Worm (Caenorhabditis elegans) whole organism, young adult: ENCODE data around the gene che-2.

Experiments
- B0336.3 ChIP-seq: fragments of 200-800 bp; sonication (Bioruptor generic); IDR thresholded peaks from 2 replicates; pipeline ENCODE4 v1.3.6; 2022; ENCODE audit warnings: missing genetic modification characterization, missing compliant biosample characterization
- C17E4.6 ChIP-seq: fragments of 200-800 bp; sonication (Bioruptor generic); IDR thresholded peaks from 2 replicates; pipeline ENCODE4 v1.3.6; 2022; ENCODE audit warnings: missing genetic modification reagents, missing genetic modification characterization, missing compliant biosample characterization
- F10E7.11 ChIP-seq: sonication (generic microtip); optimal IDR thresholded peaks from 2 replicates; lab custom pipeline; 2017; ENCODE audit warnings: mild to moderate bottlenecking, missing genetic modification characterization, moderate library complexity, missing compliant biosample characterization
- F33H1.4 ChIP-seq: fragments of 200-800 bp; sonication (Bioruptor generic); IDR thresholded peaks from 2 replicates; pipeline ENCODE4 v1.3.6; 2022; ENCODE audit warnings: missing genetic modification reagents, missing genetic modification characterization, missing compliant biosample characterization
- F49E8.2 ChIP-seq: sonication (generic microtip); optimal IDR thresholded peaks from 3 replicates; lab custom pipeline; 2017; ENCODE audit warnings: missing genetic modification characterization, mild to moderate bottlenecking, missing compliant biosample characterization, antibody characterized with exemption, moderate library complexity; ENCODE audit not compliant: insufficient read depth
- F57A8.1 ChIP-seq: fragments of 200-800 bp; sonication (Bioruptor generic); optimal IDR thresholded peaks from 2 replicates; lab custom pipeline; 2018; ENCODE audit warnings: mild to moderate bottlenecking, missing genetic modification characterization, moderate library complexity, missing compliant biosample characterization
- F57C9.4 ChIP-seq: sonication (generic microtip); optimal IDR thresholded peaks from 2 replicates; lab custom pipeline; 2017; ENCODE audit warnings: mild to moderate bottlenecking, missing genetic modification characterization, missing compliant biosample characterization
- K11D2.4 ChIP-seq: fragments of 200-800 bp; sonication (Bioruptor generic); IDR thresholded peaks from 2 replicates; pipeline ENCODE4 v1.3.6; 2022; ENCODE audit warnings: missing genetic modification reagents, missing genetic modification characterization, missing compliant biosample characterization
- K12H6.12 ChIP-seq: fragments of 200-800 bp; sonication (Bioruptor generic); optimal IDR thresholded peaks from 2 replicates; lab custom pipeline; 2018; ENCODE audit warnings: mild to moderate bottlenecking, missing genetic modification characterization, missing compliant biosample characterization
- Y53F4B.3 ChIP-seq: fragments of 200-800 bp; sonication (Bioruptor generic); IDR thresholded peaks from 2 replicates; pipeline ENCODE4 v1.3.6; 2022; ENCODE audit warnings: missing genetic modification reagents, missing genetic modification characterization, missing compliant biosample characterization
- Y53G8AR.9 ChIP-seq: fragments of 200-800 bp; sonication (Bioruptor generic); conservative IDR thresholded peaks from 2 replicates; pipeline ENCODE4 v1.3.6; 2022; ENCODE audit warnings: missing genetic modification reagents, missing genetic modification characterization, missing compliant biosample characterization
- Y79H2A.3 ChIP-seq: fragments of 200-800 bp; sonication (Bioruptor generic); conservative IDR thresholded peaks from 2 replicates; pipeline ENCODE4 v1.3.6; 2022; ENCODE audit warnings: missing genetic modification reagents, missing genetic modification characterization, missing compliant biosample characterization
- akir-1 ChIP-seq: fragments of 200-800 bp; sonication (Bioruptor generic); optimal IDR thresholded peaks from 2 replicates; lab custom pipeline; 2018; ENCODE audit warnings: mild to moderate bottlenecking, missing genetic modification characterization, moderate library complexity, missing compliant biosample characterization
- athp-1 ChIP-seq: sonication (generic microtip); optimal IDR thresholded peaks from 2 replicates; lab custom pipeline; 2017; ENCODE audit warnings: mild to moderate bottlenecking, missing genetic modification characterization, missing compliant biosample characterization
- attf-3 ChIP-seq: fragments of 200-800 bp; sonication (Bioruptor generic); conservative IDR thresholded peaks from 2 replicates; pipeline ENCODE4 v1.3.6; 2022; ENCODE audit warnings: missing genetic modification reagents, missing genetic modification characterization, missing compliant biosample characterization
- bed-2 ChIP-seq: fragments of 200-800 bp; sonication (Bioruptor generic); IDR thresholded peaks from 2 replicates; pipeline ENCODE4 v1.3.6; 2022; ENCODE audit warnings: missing genetic modification reagents, missing genetic modification characterization, missing compliant biosample characterization
- ceh-58 ChIP-seq: fragments of 200-800 bp; sonication (Bioruptor generic); IDR thresholded peaks from 2 replicates; pipeline ENCODE4 v1.3.6; 2022; ENCODE audit warnings: missing genetic modification characterization, missing compliant biosample characterization
- ceh-79 ChIP-seq: sonication (generic microtip); optimal IDR thresholded peaks from 2 replicates; lab custom pipeline; 2017; ENCODE audit warnings: mild to moderate bottlenecking, missing genetic modification characterization, missing compliant biosample characterization
- chd-7 ChIP-seq: sonication (generic microtip); optimal IDR thresholded peaks from 2 replicates; lab custom pipeline; 2016; ENCODE audit warnings: mild to moderate bottlenecking, missing genetic modification characterization, moderate library complexity, missing compliant biosample characterization
- dox-1 ChIP-seq: fragments of 200-800 bp; sonication (Bioruptor generic); IDR thresholded peaks from 2 replicates; pipeline ENCODE4 v1.3.6; 2022; ENCODE audit warnings: missing genetic modification reagents, missing genetic modification characterization, missing compliant biosample characterization
- efl-1 ChIP-seq: fragments of 150-350 bp; optimal IDR thresholded peaks from 2 replicates; lab custom pipeline; 2014; ENCODE audit warnings: missing biosample characterization, missing genetic modification reagents, missing genetic modification characterization
- egl-18 ChIP-seq: fragments of 200-800 bp; sonication (Bioruptor generic); IDR thresholded peaks from 2 replicates; pipeline ENCODE4 v1.3.6; 2022; ENCODE audit warnings: missing genetic modification reagents, missing genetic modification characterization, missing compliant biosample characterization
- gei-17 ChIP-seq: fragments of 200-800 bp; sonication (Bioruptor generic); optimal IDR thresholded peaks from 2 replicates; lab custom pipeline; 2018; ENCODE audit warnings: mild to moderate bottlenecking, missing genetic modification characterization, missing compliant biosample characterization
- hmg-1.2 ChIP-seq: fragments of 200-800 bp; sonication (Bioruptor generic); IDR thresholded peaks from 2 replicates; pipeline ENCODE4 v1.3.6; 2022; ENCODE audit warnings: missing genetic modification reagents, missing genetic modification characterization, missing compliant biosample characterization
- let-607 ChIP-seq, 2 experiments: fragments of 200-800 bp in 1 of 2; sonication (Bioruptor generic) in 1 of 2; sonication (generic microtip) in 1 of 2; optimal IDR thresholded peaks; 2 replicates each; lab custom pipeline; 2016 to 2018; ENCODE audit warnings: mild to moderate bottlenecking in 2 of 2, missing compliant biosample characterization in 2 of 2, missing genetic modification characterization in 2 of 2, moderate library complexity in 2 of 2, missing genotype in 1 of 2
- lin-40 ChIP-seq: sonication (generic microtip); optimal IDR thresholded peaks from 2 replicates; lab custom pipeline; 2016; ENCODE audit warnings: missing genetic modification characterization, mild to moderate bottlenecking, missing compliant biosample characterization, missing genotype, missing genetic modification reagents
- lir-1 ChIP-seq: fragments of 200-800 bp; sonication (Bioruptor generic); conservative IDR thresholded peaks from 2 replicates; pipeline ENCODE4 v1.3.6; 2022; ENCODE audit warnings: missing genetic modification reagents, missing genetic modification characterization, missing compliant biosample characterization
- madf-6 ChIP-seq: fragments of 200-800 bp; sonication (Bioruptor generic); IDR thresholded peaks from 2 replicates; pipeline ENCODE4 v1.3.6; 2022; ENCODE audit warnings: missing genetic modification reagents, missing genetic modification characterization, missing compliant biosample characterization
- mcd-1 ChIP-seq: fragments of 200-800 bp; sonication (Bioruptor generic); IDR thresholded peaks from 2 replicates; pipeline ENCODE4 v1.3.6; 2022; ENCODE audit warnings: missing genetic modification reagents, missing genetic modification characterization, missing compliant biosample characterization
- mel-28 ChIP-seq: sonication (generic microtip); optimal IDR thresholded peaks from 2 replicates; lab custom pipeline; 2016; ENCODE audit warnings: borderline replicate concordance, mild to moderate bottlenecking, missing genetic modification characterization, missing compliant biosample characterization
- mes-4 ChIP-seq: sonication (generic microtip); optimal IDR thresholded peaks from 2 replicates; lab custom pipeline; 2016; ENCODE audit warnings: missing genotype, missing genetic modification characterization, missing compliant biosample characterization
- mxl-1 ChIP-seq: sonication (generic microtip); optimal IDR thresholded peaks from 2 replicates; lab custom pipeline; 2016; ENCODE audit warnings: missing genetic modification characterization, missing compliant biosample characterization
- nfya-1 ChIP-seq: sonication (generic microtip); optimal IDR thresholded peaks from 2 replicates; lab custom pipeline; 2017; ENCODE audit warnings: antibody characterized with exemption, missing compliant biosample characterization, missing genetic modification characterization, borderline replicate concordance; ENCODE audit not compliant: insufficient read depth
- nfyb-1 ChIP-seq: fragments of 200-800 bp; sonication (Bioruptor generic); IDR thresholded peaks from 2 replicates; pipeline ENCODE4 v1.3.6; 2022; ENCODE audit warnings: missing genetic modification reagents, missing genetic modification characterization, missing compliant biosample characterization
- nhr-120 ChIP-seq: fragments of 200-800 bp; sonication (Bioruptor generic); IDR thresholded peaks from 2 replicates; pipeline ENCODE4 v1.3.6; 2022; ENCODE audit warnings: missing genetic modification characterization, missing compliant biosample characterization
- nhr-179 ChIP-seq: sonication (generic microtip); optimal IDR thresholded peaks from 2 replicates; lab custom pipeline; 2016; ENCODE audit warnings: mild to moderate bottlenecking, missing genetic modification characterization, missing compliant biosample characterization
- nhr-80 ChIP-seq: sonication (generic microtip); optimal IDR thresholded peaks from 2 replicates; lab custom pipeline; 2016; ENCODE audit warnings: missing genetic modification characterization, missing compliant biosample characterization
- nhr-90 ChIP-seq: sonication (generic microtip); optimal IDR thresholded peaks from 2 replicates; lab custom pipeline; 2016; ENCODE audit warnings: missing genotype, mild to moderate bottlenecking, missing genetic modification characterization, missing compliant biosample characterization
- repo-1 ChIP-seq: sonication (generic microtip); optimal IDR thresholded peaks from 2 replicates; lab custom pipeline; 2017; ENCODE audit warnings: mild to moderate bottlenecking, missing genetic modification characterization, missing compliant biosample characterization
- sdz-38 ChIP-seq: sonication (generic microtip); optimal IDR thresholded peaks from 2 replicates; lab custom pipeline; 2016; ENCODE audit warnings: missing genotype, missing genetic modification characterization, missing compliant biosample characterization
- sea-2 ChIP-seq: fragments of 200-800 bp; sonication (Bioruptor generic); IDR thresholded peaks from 2 replicates; pipeline ENCODE4 v1.3.6; 2022; ENCODE audit warnings: missing genetic modification characterization, missing compliant biosample characterization
- snpc-4 ChIP-seq, 5 experiments: fragments of 150-350 bp in 1 of 5; sonication (generic microtip) in 4 of 5; optimal IDR thresholded peaks; 2 replicates each; lab custom pipeline; 2014 to 2018; ENCODE audit warnings: missing genetic modification characterization in 5 of 5, missing biosample characterization in 3 of 5, antibody characterized with exemption in 2 of 5, mild to moderate bottlenecking in 2 of 5, missing compliant biosample characterization in 2 of 5, missing genotype in 2 of 5, moderate library complexity in 2 of 5, missing genetic modification reagents in 1 of 5
- tbx-9 ChIP-seq: sonication (generic microtip); optimal IDR thresholded peaks from 2 replicates; lab custom pipeline; 2016; ENCODE audit warnings: borderline replicate concordance, missing genetic modification characterization, inconsistent platforms, missing compliant biosample characterization
- tlf-1 ChIP-seq: fragments of 200-800 bp; sonication (Bioruptor generic); optimal IDR thresholded peaks from 2 replicates; lab custom pipeline; 2018; ENCODE audit warnings: mild to moderate bottlenecking, missing genetic modification characterization, missing compliant biosample characterization
- xnd-1 ChIP-seq: sonication (generic microtip); optimal IDR thresholded peaks from 2 replicates; lab custom pipeline; 2016; ENCODE audit warnings: missing genotype, missing genetic modification reagents, missing genetic modification characterization, missing compliant biosample characterization
- zim-3 ChIP-seq: sonication (generic microtip); optimal IDR thresholded peaks from 2 replicates; lab custom pipeline; 2017; ENCODE audit warnings: mild to moderate bottlenecking, missing genetic modification characterization, moderate library complexity, missing compliant biosample characterization
- ztf-22 ChIP-seq: fragments of 200-800 bp; sonication (Bioruptor generic); optimal IDR thresholded peaks from 2 replicates; lab custom pipeline; 2018; ENCODE audit warnings: mild to moderate bottlenecking, missing genetic modification characterization, moderate library complexity, missing compliant biosample characterization
- ztf-28 ChIP-seq: fragments of 200-800 bp; sonication (Bioruptor generic); IDR thresholded peaks from 2 replicates; pipeline ENCODE4 v1.3.6; 2022; ENCODE audit warnings: missing genetic modification reagents, missing genetic modification characterization, missing compliant biosample characterization
- ztf-3 ChIP-seq: fragments of 200-800 bp; sonication (Bioruptor generic); optimal IDR thresholded peaks from 2 replicates; lab custom pipeline; 2018; ENCODE audit warnings: mild to moderate bottlenecking, missing genetic modification characterization, missing compliant biosample characterization

The che-2 gene

ce11 chrX:440420-440819 lies 40.8 kb upstream of the che-2 start:
- TF ChIP-seq B0336.3 (GFP tag; lab: Robert Waterston, UW) = peak; percentile 60; the same call in 1 of the 2 replicates
- TF ChIP-seq egl-18 (GFP tag; lab: Robert Waterston, UW) = no peak
- no peak for TF ChIP-seq attf-3
- no peak for TF ChIP-seq K11D2.4
- TF ChIP-seq sdz-38 (tag; lab: Kevin White, UChicago) = no peak
- no peak for TF ChIP-seq ztf-3 (GFP tag; lab: Kevin White, UChicago)
- TF ChIP-seq athp-1 (tag; lab: Kevin White, UChicago) = no peak
- peak; percentile 2 for TF ChIP-seq nhr-90
- no peak for TF ChIP-seq gei-17 (GFP tag; lab: Kevin White, UChicago)
- TF ChIP-seq ztf-28 (GFP tag; lab: Robert Waterston, UW) = no peak
- no peak for TF ChIP-seq F57A8.1 (GFP tag; lab: Kevin White, UChicago)
- TF ChIP-seq Y79H2A.3 (GFP tag; lab: Robert Waterston, UW) = no peak
- TF ChIP-seq hmg-1.2 = no peak
- TF ChIP-seq ztf-22 = peak; percentile 22
- 0 out of 2 replicates have a peak, but pooled peaks have one; percentile 47 for TF ChIP-seq Y53G8AR.9 (GFP tag; lab: Robert Waterston, UW)
- peak; percentile 2 for TF ChIP-seq tlf-1
- no peak for TF ChIP-seq mxl-1 (tag; lab: Kevin White, UChicago)
- TF ChIP-seq ceh-79 (tag; lab: Kevin White, UChicago) = no peak
- no peak for TF ChIP-seq nhr-120 (GFP tag; lab: Robert Waterston, UW)
- TF ChIP-seq madf-6 = no peak
- TF ChIP-seq ceh-58 = no peak
- no peak for TF ChIP-seq lir-1 (GFP tag; lab: Robert Waterston, UW)
- TF ChIP-seq let-607 (tag; optimal IDR thresholded peaks at IDR 0.05; lab: Kevin White, UChicago) = peak; percentile 86 to 89
- TF ChIP-seq nfyb-1 = 0 out of 2 replicates have a peak, but pooled peaks have one; percentile 32
- no peak for TF ChIP-seq snpc-4 (GFP tag; optimal IDR thresholded peaks at IDR 0.05; lab: Kevin White, UChicago)
- no peak for TF ChIP-seq snpc-4 (tag; optimal IDR thresholded peaks at IDR 0.05; lab: Kevin White, UChicago)
- TF ChIP-seq nfya-1 = no peak
- TF ChIP-seq nhr-179 = no peak
- TF ChIP-seq mcd-1 (GFP tag; lab: Robert Waterston, UW) = no peak
- TF ChIP-seq chd-7 (tag; lab: Kevin White, UChicago) = no peak
- TF ChIP-seq C17E4.6 (GFP tag; lab: Robert Waterston, UW) = no peak
- no peak for TF ChIP-seq mel-28 (tag; lab: Kevin White, UChicago)
- no peak for TF ChIP-seq F57C9.4
- TF ChIP-seq dox-1 (GFP tag; lab: Robert Waterston, UW) = peak; percentile 47; the same call in 1 of the 2 replicates
- no peak for TF ChIP-seq Y53F4B.3 (GFP tag; lab: Robert Waterston, UW)
- peak; percentile 88 for TF ChIP-seq nhr-80
- TF ChIP-seq zim-3 = no peak
- TF ChIP-seq tbx-9 (tag; lab: Kevin White, UChicago) = no peak
- no peak for TF ChIP-seq sea-2 (GFP tag; lab: Robert Waterston, UW)
- no peak for TF ChIP-seq F10E7.11
- TF ChIP-seq lin-40 (tag; lab: Kevin White, UChicago) = no peak
- no peak for TF ChIP-seq mes-4 (tag; lab: Kevin White, UChicago)
- TF ChIP-seq K12H6.12 = no peak
- no peak for TF ChIP-seq efl-1
- no peak for TF ChIP-seq akir-1
- no peak for TF ChIP-seq xnd-1 (tag; lab: Kevin White, UChicago)
- no peak for TF ChIP-seq F49E8.2
- TF ChIP-seq bed-2 (GFP tag; lab: Robert Waterston, UW) = no peak
- TF ChIP-seq F33H1.4 = no peak
- no peak for TF ChIP-seq repo-1
